Worm (Caenorhabditis elegans) whole organism, mixed stage, embryonic: ENCODE data around the gene oac-21.

Experiments used
- nhr-28 ChIP-seq: fragments of 150-350 bp; optimal IDR thresholded peaks from 2 replicates; lab custom pipeline; 2014; ENCODE audit warnings: missing biosample characterization, missing genetic modification characterization
- unc-39 ChIP-seq: fragments of 150-350 bp; optimal IDR thresholded peaks from 2 replicates; lab custom pipeline; 2014; ENCODE audit warnings: missing biosample characterization, missing genetic modification characterization
- unc-62 ChIP-seq: fragments of 150-350 bp; optimal IDR thresholded peaks from 2 replicates; lab custom pipeline; 2014; ENCODE audit warnings: missing biosample characterization, missing genetic modification reagents, missing genetic modification characterization

ce11 chrIV:3859552-3859951 is 29.5 kb upstream of the oac-21 start:
- TF ChIP-seq unc-62, result no peak
- TF ChIP-seq unc-39 (tag; lab: Kevin White, UChicago), result no peak
- TF ChIP-seq nhr-28 (tag; lab: Kevin White, UChicago), result no peak
